Worm (Caenorhabditis elegans) whole organism, L1 larva: ENCODE measurements around the gene F12A10.9.

Experiments used
- aly-2 ChIP-seq: fragments of 150-350 bp; optimal IDR thresholded peaks from 2 replicates; lab custom pipeline; 2014; ENCODE audit warnings: missing biosample characterization, missing genetic modification characterization
- efl-3 ChIP-seq: fragments of 200-800 bp; sonication (Bioruptor generic); optimal IDR thresholded peaks from 2 replicates; lab custom pipeline; 2018; ENCODE audit warnings: mild to moderate bottlenecking, missing genetic modification characterization, missing compliant biosample characterization
- egl-13 ChIP-seq: sonication (generic microtip); optimal IDR thresholded peaks from 2 replicates; lab custom pipeline; 2016; ENCODE audit warnings: missing genotype, missing genetic modification reagents, missing genetic modification characterization, missing compliant biosample characterization
- fkh-10 ChIP-seq: sonication (generic microtip); optimal IDR thresholded peaks from 2 replicates; lab custom pipeline; 2017; ENCODE audit warnings: missing biosample characterization, missing genetic modification reagents, missing genetic modification characterization
- nhr-11 ChIP-seq: fragments of 150-350 bp; optimal IDR thresholded peaks from 2 replicates; lab custom pipeline; 2014; ENCODE audit warnings: missing biosample characterization, missing genetic modification characterization
- nhr-237 ChIP-seq: fragments of 150-350 bp; optimal IDR thresholded peaks from 2 replicates; lab custom pipeline; 2014; ENCODE audit warnings: missing biosample characterization, missing genetic modification characterization
- nhr-71 ChIP-seq: sonication (generic microtip); optimal IDR thresholded peaks from 2 replicates; lab custom pipeline; 2016; ENCODE audit warnings: mild to moderate bottlenecking, missing genetic modification characterization, moderate library complexity, missing compliant biosample characterization
- nhr-76 ChIP-seq: sonication (generic microtip); optimal IDR thresholded peaks from 2 replicates; lab custom pipeline; 2017; ENCODE audit warnings: missing biosample characterization, missing genetic modification characterization
- nhr-77 ChIP-seq: fragments of 150-350 bp; optimal IDR thresholded peaks from 2 replicates; lab custom pipeline; 2014; ENCODE audit warnings: missing biosample characterization, missing genetic modification characterization
- sptf-1 ChIP-seq: fragments of 150-350 bp; optimal IDR thresholded peaks from 2 replicates; lab custom pipeline; 2014; ENCODE audit warnings: missing biosample characterization, missing genetic modification characterization
- zip-4 ChIP-seq: fragments of 200-800 bp; sonication (Bioruptor generic); optimal IDR thresholded peaks from 2 replicates; lab custom pipeline; 2018; ENCODE audit warnings: mild to moderate bottlenecking, missing genetic modification characterization, moderate library complexity, missing compliant biosample characterization
- ztf-4 ChIP-seq: fragments of 150-350 bp; optimal IDR thresholded peaks from 2 replicates; lab custom pipeline; 2014; ENCODE audit warnings: missing biosample characterization, missing genetic modification characterization

DNA sequence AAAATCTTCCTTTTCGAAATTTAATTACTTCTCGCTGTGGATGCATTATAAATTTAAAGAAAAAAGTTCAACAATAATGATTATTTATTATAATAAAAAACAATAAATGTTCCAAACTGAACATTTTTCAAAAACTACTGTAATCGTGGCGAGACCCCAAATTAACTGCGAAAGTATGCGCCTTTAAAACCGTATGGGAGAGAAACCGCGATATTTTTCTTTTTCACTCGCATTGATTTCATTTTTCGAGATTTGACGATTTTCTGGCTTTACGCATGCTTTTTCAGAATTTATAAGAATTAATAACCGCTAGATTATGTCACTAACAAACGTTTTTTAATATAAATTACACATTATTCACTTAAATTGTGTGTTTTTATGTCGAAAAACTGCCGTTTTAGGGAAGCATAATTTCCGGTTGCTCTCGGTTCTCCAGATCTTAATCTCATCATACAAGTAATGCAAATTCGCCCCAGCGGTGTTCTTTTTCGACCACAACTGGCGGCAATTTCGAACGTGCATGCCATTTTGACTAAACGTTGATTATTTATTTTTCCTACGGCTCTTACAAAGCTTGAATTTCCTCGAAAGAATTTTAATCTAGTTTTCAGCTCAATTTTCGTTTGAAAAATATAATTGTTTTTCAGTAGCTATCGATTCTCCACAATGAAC lies 2.6 kb downstream of the F12A10.9 start, which contains the start of gene F12A10.8:
- TF ChIP-seq nhr-11 (no peak), zip-4 (no peak), sptf-1 (tag; lab: Kevin White, UChicago) (no peak), egl-13 (tag; lab: Kevin White, UChicago) (no peak), aly-2 (tag; lab: Kevin White, UChicago) (no peak), fkh-10 (no peak), nhr-76 (tag; lab: Kevin White, UChicago) (no peak), nhr-237 (tag; lab: Kevin White, UChicago) (no peak), nhr-71 (tag; lab: Kevin White, UChicago) (no peak), ztf-4 (no peak), nhr-77 (tag; lab: Kevin White, UChicago) (no peak), efl-3 (no peak)
